Fruit fly (Drosophila melanogaster) whole organism, pupa: ENCODE data around the gene Pld3.
A peak's percentile ranks its signal among the peaks of the same experiment; 100 is the strongest.

Experiments used
- CG10348 ChIP-seq: fragments of 200-800 bp; sonication (Bioruptor generic); IDR thresholded peaks from 2 replicates; pipeline ENCODE4 v1.3.6; 2022; ENCODE audit warnings: missing biosample characterization, missing genetic modification characterization
- CG8159 ChIP-seq: fragments of 200-800 bp; sonication (Bioruptor generic); optimal IDR thresholded peaks from 3 replicates; lab custom pipeline; 2018; ENCODE audit warnings: missing biosample characterization, mild to moderate bottlenecking, missing genetic modification characterization, moderate library complexity
- CG9948 ChIP-seq: fragments of 200-800 bp; sonication (Bioruptor generic); optimal IDR thresholded peaks from 2 replicates; lab custom pipeline; 2018; ENCODE audit warnings: missing biosample characterization, mild to moderate bottlenecking, missing genetic modification characterization, moderate library complexity
- D1 ChIP-seq: fragments of 200-800 bp; sonication (Bioruptor generic); optimal IDR thresholded peaks from 2 replicates; lab custom pipeline; 2018; ENCODE audit warnings: missing biosample characterization, mild to moderate bottlenecking, missing genetic modification characterization, moderate library complexity
- EcR ChIP-seq: fragments of 200-800 bp; sonication (Bioruptor generic); optimal IDR thresholded peaks from 3 replicates; lab custom pipeline; 2019; ENCODE audit warnings: missing biosample characterization, missing genetic modification characterization, mild to moderate bottlenecking, moderate library complexity, missing genetic modification reagents
- Pif1B ChIP-seq: fragments of 200-800 bp; sonication (Bioruptor generic); optimal IDR thresholded peaks from 3 replicates; lab custom pipeline; 2016; ENCODE audit warnings: missing biosample characterization, missing genetic modification characterization
- fd96Ca ChIP-seq: fragments of 200-800 bp; sonication (Bioruptor generic); IDR thresholded peaks from 3 replicates; pipeline ENCODE4 v1.3.6; 2022; ENCODE audit warnings: missing biosample characterization, missing genetic modification characterization

dm6 chr2L:21178436-21179216, 20.0 kb downstream of the Pld3 start:
- TF ChIP-seq CG10348 (GFP tag; lab: Robert Waterston, UW): no peak
- no peak for TF ChIP-seq fd96Ca (GFP tag; lab: Robert Waterston, UW)
- no peak for TF ChIP-seq CG8159 (tag; lab: Kevin White, UChicago)
- TF ChIP-seq CG9948: no peak
- TF ChIP-seq EcR (GFP tag; lab: Kevin White, UChicago): peak; percentile 9
- TF ChIP-seq D1 (tag; lab: Kevin White, UChicago): no peak
- no peak for TF ChIP-seq Pif1B (GFP tag; lab: Kevin White, UChicago)
